Worm (Caenorhabditis elegans): Measurements from ENCODE around the gene ZK1290.11.

- TF ChIP-seq snpc-4 (tag; optimal IDR thresholded peaks at IDR 0.05) (no peak), unc-39 (tag; optimal IDR thresholded peaks at IDR 0.05) (no peak), lsy-2 (tag; optimal IDR thresholded peaks at IDR 0.05) (no peak), nhr-237 (tag; optimal IDR thresholded peaks at IDR 0.05) (no peak), mls-2 (tag; optimal IDR thresholded peaks at IDR 0.05) (no peak), ces-1 (GFP tag; optimal IDR thresholded peaks at IDR 0.05) (no peak), mep-1 (tag; optimal IDR thresholded peaks at IDR 0.05) (no peak)
These were observed 7.6 kb downstream of the ZK1290.11 start, which contains the start of gene ZK1290.10 for ce11 chrII:7553806-7554205.
